Worm (Caenorhabditis elegans): ENCODE data around the gene C49C3.20.

ce11 chrIV:17316398-17316797 is at the start of gene C49C3.20:
- TF ChIP-seq elt-1 (tag; optimal IDR thresholded peaks at IDR 0.05) (no peak), nhr-76 (tag; optimal IDR thresholded peaks at IDR 0.05) (no peak), mdl-1 (tag; optimal IDR thresholded peaks at IDR 0.05) (no peak)

All from whole organism, L3 larva.